Fruit fly (Drosophila melanogaster) whole organism, pupa: Measurements from ENCODE around the gene MED18.

ENCODE experiments used
- CG10348 ChIP-seq: fragments of 200-800 bp; sonication (Bioruptor generic); IDR thresholded peaks from 2 replicates; pipeline ENCODE4 v1.3.6; 2022; ENCODE audit warnings: missing biosample characterization, missing genetic modification characterization
- CG12605 ChIP-seq: fragments of 200-800 bp; sonication (Bioruptor generic); IDR thresholded peaks from 2 replicates; pipeline ENCODE4 v1.3.6; 2022; ENCODE audit warnings: missing biosample characterization, missing genetic modification characterization
- CG13204 ChIP-seq: fragments of 200-800 bp; sonication (Bioruptor generic); optimal IDR thresholded peaks from 2 replicates; lab custom pipeline; 2018; ENCODE audit warnings: missing biosample characterization, mild to moderate bottlenecking, missing genetic modification characterization, moderate library complexity
- CG14655 ChIP-seq: fragments of 200-800 bp; sonication (Bioruptor generic); optimal IDR thresholded peaks from 3 replicates; lab custom pipeline; 2017; ENCODE audit warnings: mild to moderate bottlenecking, missing biosample characterization, missing genetic modification reagents, missing genetic modification characterization
- CG15710 ChIP-seq: fragments of 200-800 bp; sonication (Bioruptor generic); optimal IDR thresholded peaks from 2 replicates; lab custom pipeline; 2018; ENCODE audit warnings: missing biosample characterization, mild to moderate bottlenecking, missing genetic modification characterization, moderate library complexity
- CG17806 ChIP-seq: fragments of 200-800 bp; sonication (Bioruptor generic); optimal IDR thresholded peaks from 2 replicates; lab custom pipeline; 2018; ENCODE audit warnings: missing biosample characterization, mild to moderate bottlenecking, missing genetic modification characterization, moderate library complexity
- CG32121 ChIP-seq: fragments of 200-800 bp; sonication (Bioruptor generic); IDR thresholded peaks from 2 replicates; pipeline ENCODE4 v1.3.6; 2022; ENCODE audit warnings: missing biosample characterization, missing genetic modification characterization
- CG34367 ChIP-seq: fragments of 200-800 bp; sonication (Bioruptor generic); optimal IDR thresholded peaks from 2 replicates; lab custom pipeline; 2018; ENCODE audit warnings: missing biosample characterization, mild to moderate bottlenecking, missing genetic modification characterization
- CG4496 ChIP-seq: fragments of 200-800 bp; sonication (Bioruptor generic); IDR thresholded peaks from 3 replicates; pipeline ENCODE4 v1.3.6; 2022; ENCODE audit warnings: missing biosample characterization, missing genetic modification characterization
- CG8159 ChIP-seq: fragments of 200-800 bp; sonication (Bioruptor generic); optimal IDR thresholded peaks from 3 replicates; lab custom pipeline; 2018; ENCODE audit warnings: missing biosample characterization, mild to moderate bottlenecking, missing genetic modification characterization, moderate library complexity
- CG8301 ChIP-seq: fragments of 200-800 bp; sonication (Bioruptor generic); optimal IDR thresholded peaks from 2 replicates; lab custom pipeline; 2018; ENCODE audit warnings: missing biosample characterization, mild to moderate bottlenecking, missing genetic modification characterization
- CG9948 ChIP-seq: fragments of 200-800 bp; sonication (Bioruptor generic); optimal IDR thresholded peaks from 2 replicates; lab custom pipeline; 2018; ENCODE audit warnings: missing biosample characterization, mild to moderate bottlenecking, missing genetic modification characterization, moderate library complexity
- D1 ChIP-seq: fragments of 200-800 bp; sonication (Bioruptor generic); optimal IDR thresholded peaks from 2 replicates; lab custom pipeline; 2018; ENCODE audit warnings: missing biosample characterization, mild to moderate bottlenecking, missing genetic modification characterization, moderate library complexity
- EcR ChIP-seq: fragments of 200-800 bp; sonication (Bioruptor generic); optimal IDR thresholded peaks from 3 replicates; lab custom pipeline; 2019; ENCODE audit warnings: missing biosample characterization, missing genetic modification characterization, mild to moderate bottlenecking, moderate library complexity, missing genetic modification reagents
- Ets98B ChIP-seq: fragments of 200-800 bp; sonication (Bioruptor generic); IDR thresholded peaks from 2 replicates; pipeline ENCODE4 v1.3.6; 2022; ENCODE audit warnings: missing biosample characterization, missing genetic modification characterization
- Pif1A ChIP-seq: fragments of 200-800 bp; sonication (Bioruptor generic); optimal IDR thresholded peaks from 3 replicates; lab custom pipeline; 2016; ENCODE audit warnings: missing biosample characterization, missing genetic modification characterization
- Pif1B ChIP-seq: fragments of 200-800 bp; sonication (Bioruptor generic); optimal IDR thresholded peaks from 3 replicates; lab custom pipeline; 2016; ENCODE audit warnings: missing biosample characterization, missing genetic modification characterization
- Snoo ChIP-seq: fragments of 200-800 bp; sonication (Bioruptor generic); optimal IDR thresholded peaks from 3 replicates; lab custom pipeline; 2017; ENCODE audit warnings: missing biosample characterization, mild to moderate bottlenecking, missing genetic modification characterization, inconsistent platforms
- fd96Ca ChIP-seq: fragments of 200-800 bp; sonication (Bioruptor generic); IDR thresholded peaks from 3 replicates; pipeline ENCODE4 v1.3.6; 2022; ENCODE audit warnings: missing biosample characterization, missing genetic modification characterization
- gl ChIP-seq: fragments of 200-800 bp; sonication (Bioruptor generic); optimal IDR thresholded peaks from 2 replicates; lab custom pipeline; 2018; ENCODE audit warnings: missing biosample characterization, mild to moderate bottlenecking, missing genetic modification characterization
- rn ChIP-seq: fragments of 200-800 bp; sonication (Bioruptor generic); IDR thresholded peaks from 2 replicates; pipeline ENCODE4 v1.3.6; 2022; ENCODE audit warnings: missing biosample characterization, missing genetic modification characterization

MED18 gene

DNA sequence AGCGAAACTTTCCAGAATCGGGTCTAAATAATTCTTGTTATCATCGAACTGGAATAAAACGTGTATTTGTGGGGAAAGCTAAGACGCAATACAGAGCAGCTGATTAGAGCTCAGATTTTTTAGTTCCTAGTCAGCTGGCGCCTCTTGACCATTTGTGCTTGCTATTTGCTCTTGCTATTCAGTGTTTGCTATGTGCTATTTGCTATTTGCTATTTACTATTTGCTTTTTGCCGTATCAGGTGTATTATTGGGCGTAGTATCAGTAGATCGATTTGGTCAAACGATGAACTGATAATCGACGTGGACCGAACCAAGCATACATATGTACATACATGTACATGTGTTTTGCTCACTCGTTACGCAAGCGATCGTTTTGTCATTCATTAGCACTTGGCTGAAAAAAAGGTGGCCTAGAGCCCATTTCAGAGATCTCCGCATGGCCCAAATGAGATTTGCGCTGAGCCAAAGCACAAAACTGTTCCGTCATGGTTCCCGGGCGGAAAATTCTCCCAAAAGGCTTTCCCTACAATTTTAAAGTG lies 20.2 kb upstream of the MED18 start:
- no peak for TF ChIP-seq rn (GFP tag; lab: Robert Waterston, UW)
- TF ChIP-seq Ets98B (GFP tag; lab: Robert Waterston, UW), result 0 out of 2 replicates have a peak, but pooled peaks have one; percentile 39
- 0 out of 3 replicates have a peak, but pooled peaks have one; percentile 49 for TF ChIP-seq CG4496

dm6 chrX:1846386-1846785 lies 19.3 kb upstream of the MED18 start:
- TF ChIP-seq CG32121 (GFP tag; lab: Robert Waterston, UW) (no peak), Pif1A (GFP tag; lab: Kevin White, UChicago) (no peak), Ets98B (GFP tag; lab: Robert Waterston, UW) (no peak), EcR (GFP tag; lab: Kevin White, UChicago) (peak; percentile 80), CG34367 (tag; lab: Kevin White, UChicago) (no peak), rn (GFP tag; lab: Robert Waterston, UW) (no peak), Pif1B (GFP tag; lab: Kevin White, UChicago) (no peak)

DNA sequence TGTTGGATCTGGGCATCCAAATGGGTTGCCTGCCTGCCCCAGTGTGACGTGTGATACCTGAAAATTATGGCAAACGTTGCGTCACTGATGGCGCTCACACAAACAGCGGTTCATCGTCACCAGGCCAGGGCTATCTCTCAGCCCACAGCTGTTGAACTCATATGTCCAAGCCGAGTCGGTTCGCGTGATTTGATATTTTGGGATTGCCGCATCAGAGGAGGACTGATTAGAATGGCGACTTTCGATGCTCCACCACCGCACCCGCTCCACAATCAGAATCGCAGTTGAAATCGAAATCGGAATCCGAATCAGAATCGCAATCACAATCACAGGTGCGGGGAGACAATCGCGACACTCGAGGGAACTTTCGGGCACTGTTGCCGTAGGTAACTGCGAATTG lies 18.0 kb upstream of the MED18 start:
- no peak for TF ChIP-seq rn (GFP tag; lab: Robert Waterston, UW)
- no peak for TF ChIP-seq CG34367 (tag; lab: Kevin White, UChicago)

dm6 chrX:1848624-1849198 lies 17.0 kb upstream of the MED18 start:
- TF ChIP-seq fd96Ca (no peak), CG14655 (no peak), CG15710 (no peak), CG10348 (GFP tag; lab: Robert Waterston, UW) (no peak), CG8301 (tag; lab: Kevin White, UChicago) (no peak), D1 (tag; lab: Kevin White, UChicago) (no peak), Pif1A (GFP tag; lab: Kevin White, UChicago) (no peak), rn (GFP tag; lab: Robert Waterston, UW) (no peak), Ets98B (GFP tag; lab: Robert Waterston, UW) (no peak), CG17806 (tag; lab: Kevin White, UChicago) (no peak), CG13204 (GFP tag; lab: Kevin White, UChicago) (no peak), CG32121 (GFP tag; lab: Robert Waterston, UW) (no peak), gl (no peak), EcR (GFP tag; lab: Kevin White, UChicago) (no peak)
- TF ChIP-seq, all 21 proteins: peak for 0

DNA sequence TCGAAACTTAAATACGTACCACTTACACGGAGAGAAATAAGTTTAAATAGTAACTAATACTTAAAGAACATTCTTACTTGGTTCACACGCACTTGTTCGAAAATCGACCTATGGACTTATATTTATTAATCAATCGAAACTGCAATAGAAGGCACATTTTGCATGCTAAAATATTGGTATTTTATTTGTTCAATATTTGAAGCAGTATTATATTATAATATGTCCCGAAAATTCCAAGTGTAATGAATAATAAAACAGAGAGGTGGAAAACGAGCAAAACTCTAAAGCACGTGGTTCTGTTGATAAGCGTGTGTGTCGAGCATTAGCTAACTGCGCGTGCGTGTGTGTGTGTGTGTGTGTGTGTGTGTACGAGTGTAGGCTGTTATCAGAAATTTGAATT lies 15.8 kb upstream of the MED18 start:
- TF ChIP-seq Pif1A (GFP tag; lab: Kevin White, UChicago) (peak; percentile 22), gl (no peak), CG15710 (no peak), CG8159 (tag; lab: Kevin White, UChicago) (no peak), CG9948 (tag; lab: Kevin White, UChicago) (no peak), Snoo (no peak), Ets98B (GFP tag; lab: Robert Waterston, UW) (no peak), CG32121 (GFP tag; lab: Robert Waterston, UW) (0 out of 2 replicates have a peak, but pooled peaks have one; percentile 16), CG10348 (GFP tag; lab: Robert Waterston, UW) (no peak), CG4496 (no peak), CG14655 (peak; percentile 19), Pif1B (GFP tag; lab: Kevin White, UChicago) (no peak), CG13204 (GFP tag; lab: Kevin White, UChicago) (no peak), D1 (tag; lab: Kevin White, UChicago) (no peak), fd96Ca (no peak), CG12605 (GFP tag; lab: Robert Waterston, UW) (no peak), EcR (GFP tag; lab: Kevin White, UChicago) (no peak), CG17806 (tag; lab: Kevin White, UChicago) (no peak), CG8301 (tag; lab: Kevin White, UChicago) (peak; percentile 1)

- TF ChIP-seq CG4496 (no peak), Pif1B (GFP tag; lab: Kevin White, UChicago) (no peak), CG14655 (no peak), fd96Ca (no peak), CG17806 (tag; lab: Kevin White, UChicago) (no peak), gl (no peak), CG34367 (tag; lab: Kevin White, UChicago) (no peak), D1 (tag; lab: Kevin White, UChicago) (no peak), rn (GFP tag; lab: Robert Waterston, UW) (no peak), Ets98B (GFP tag; lab: Robert Waterston, UW) (no peak), Snoo (no peak), Pif1A (GFP tag; lab: Kevin White, UChicago) (no peak), CG12605 (GFP tag; lab: Robert Waterston, UW) (no peak), EcR (GFP tag; lab: Kevin White, UChicago) (no peak), CG8159 (tag; lab: Kevin White, UChicago) (no peak)
Observed at dm6 chrX:1854070-1854469, 11.6 kb upstream of the MED18 start.
